Fruit fly (Drosophila melanogaster) whole organism, embryonic: ENCODE data around the gene CRAT.
A peak's percentile ranks its signal among the peaks of the same experiment; 100 is the strongest.

ENCODE experiments used
- ATbp ChIP-seq: fragments of 200-800 bp; sonication (Bioruptor generic); optimal IDR thresholded peaks from 2 replicates; lab custom pipeline; 2017; ENCODE audit warnings: missing biosample characterization, mild to moderate bottlenecking, missing genetic modification characterization, missing genetic modification reagents
- C15 ChIP-seq: fragments of 200-800 bp; sonication (Bioruptor generic); IDR thresholded peaks from 3 replicates; pipeline ENCODE4 v1.3.6; 2022; ENCODE audit warnings: missing biosample characterization, missing genetic modification characterization
- CG11247 ChIP-seq: fragments of 200-800 bp; sonication (Bioruptor generic); IDR thresholded peaks from 2 replicates; pipeline ENCODE4 v1.3.6; 2022; ENCODE audit warnings: missing biosample characterization, missing genetic modification characterization
- CG12744 ChIP-seq: fragments of 200-800 bp; sonication (Bioruptor generic); optimal IDR thresholded peaks from 2 replicates; lab custom pipeline; 2016; ENCODE audit warnings: missing biosample characterization, missing genetic modification characterization
- CG12769 ChIP-seq: fragments of 200-800 bp; sonication (Bioruptor generic); optimal IDR thresholded peaks from 2 replicates; lab custom pipeline; 2019; ENCODE audit warnings: missing biosample characterization, mild to moderate bottlenecking, missing genetic modification characterization, moderate library complexity
- CG13424 ChIP-seq: fragments of 200-800 bp; sonication (Bioruptor generic); optimal IDR thresholded peaks from 2 replicates; lab custom pipeline; 2019; ENCODE audit warnings: missing biosample characterization, mild to moderate bottlenecking, missing genetic modification characterization, moderate library complexity
- CG14441 ChIP-seq: fragments of 200-800 bp; sonication (Bioruptor generic); IDR thresholded peaks from 2 replicates; pipeline ENCODE4 v1.3.6; 2022; ENCODE audit warnings: missing biosample characterization, missing genetic modification characterization
- CG30403 ChIP-seq: fragments of 200-800 bp; sonication (Bioruptor generic); optimal IDR thresholded peaks from 3 replicates; lab custom pipeline; 2016; ENCODE audit warnings: missing biosample characterization, missing genetic modification characterization
- CG31441 ChIP-seq: fragments of 200-800 bp; sonication (Bioruptor generic); IDR thresholded peaks from 2 replicates; pipeline ENCODE4 v1.3.6; 2022; ENCODE audit warnings: missing biosample characterization, missing genetic modification characterization
- CG3838 ChIP-seq: fragments of 200-800 bp; sonication (Bioruptor generic); optimal IDR thresholded peaks from 3 replicates; lab custom pipeline; 2016; ENCODE audit warnings: missing biosample characterization, missing genetic modification characterization
- CG42726 ChIP-seq: fragments of 200-800 bp; sonication (Bioruptor generic); IDR thresholded peaks from 2 replicates; pipeline ENCODE4 v1.3.6; 2022; ENCODE audit warnings: missing biosample characterization, missing genetic modification characterization; ENCODE audit not compliant: partially characterized antibody
- CG6254 ChIP-seq: fragments of 200-800 bp; sonication (Bioruptor generic); optimal IDR thresholded peaks from 3 replicates; lab custom pipeline; 2017; ENCODE audit warnings: mild to moderate bottlenecking, missing biosample characterization, missing genetic modification reagents, missing genetic modification characterization
- CG6689 ChIP-seq: fragments of 200-800 bp; sonication (Bioruptor generic); IDR thresholded peaks from 2 replicates; pipeline ENCODE4 v1.3.6; 2022; ENCODE audit warnings: missing biosample characterization, missing genetic modification characterization
- CG7556 ChIP-seq: fragments of 200-800 bp; sonication (Bioruptor generic); optimal IDR thresholded peaks from 2 replicates; lab custom pipeline; 2017; ENCODE audit warnings: missing biosample characterization, mild to moderate bottlenecking, missing genetic modification characterization
- CG8944 ChIP-seq: fragments of 200-800 bp; sonication (Bioruptor generic); optimal IDR thresholded peaks from 3 replicates; lab custom pipeline; 2016; ENCODE audit warnings: missing biosample characterization, missing genetic modification characterization
- Gsc ChIP-seq: fragments of 200-800 bp; sonication (Bioruptor generic); IDR thresholded peaks from 2 replicates; pipeline ENCODE4 v1.3.6; 2022; ENCODE audit warnings: missing biosample characterization, missing genetic modification characterization
- HLH54F ChIP-seq: fragments of 200-800 bp; sonication (Bioruptor generic); optimal IDR thresholded peaks from 3 replicates; lab custom pipeline; 2016; ENCODE audit warnings: missing biosample characterization, missing genetic modification characterization
- Hey ChIP-seq: fragments of 200-800 bp; sonication (Bioruptor generic); optimal IDR thresholded peaks from 3 replicates; lab custom pipeline; 2018; ENCODE audit warnings: missing biosample characterization, mild to moderate bottlenecking, missing genetic modification characterization
- Med ChIP-seq: fragments of 200-800 bp; sonication (Bioruptor generic); peaks from one replicate; lab custom pipeline; 2016; ENCODE audit warnings: missing biosample characterization, missing genetic modification characterization, mild to moderate bottlenecking, inconsistent platforms, moderate library complexity
- NC2β ChIP-seq: fragments of 200-800 bp; sonication (Bioruptor generic); optimal IDR thresholded peaks from 2 replicates; lab custom pipeline; 2016; ENCODE audit warnings: missing biosample characterization, missing genetic modification characterization
- Sox102F ChIP-seq: fragments of 200-800 bp; sonication (Bioruptor generic); optimal IDR thresholded peaks from 2 replicates; lab custom pipeline; 2018; ENCODE audit warnings: missing biosample characterization, mild to moderate bottlenecking, missing genetic modification characterization, moderate library complexity
- al ChIP-seq: fragments of 200-800 bp; sonication (Bioruptor generic); IDR thresholded peaks from 2 replicates; pipeline ENCODE4 v1.3.6; 2022; ENCODE audit warnings: missing biosample characterization, missing genetic modification characterization
- ato ChIP-seq: fragments of 200-800 bp; sonication (Bioruptor generic); IDR thresholded peaks from 2 replicates; pipeline ENCODE4 v1.3.6; 2022; ENCODE audit warnings: missing biosample characterization, missing genetic modification characterization; ENCODE audit not compliant: partially characterized antibody
- cas ChIP-seq: fragments of 200-800 bp; sonication (Bioruptor generic); IDR thresholded peaks from 2 replicates; pipeline ENCODE4 v1.3.6; 2022; ENCODE audit warnings: missing biosample characterization, missing genetic modification characterization
- chm ChIP-seq: fragments of 200-800 bp; sonication (Bioruptor generic); IDR thresholded peaks from 2 replicates; pipeline ENCODE4 v1.3.6; 2022; ENCODE audit warnings: missing biosample characterization, missing genetic modification characterization
- disco-r ChIP-seq: fragments of 200-800 bp; sonication (Bioruptor generic); optimal IDR thresholded peaks from 2 replicates; lab custom pipeline; 2016; ENCODE audit warnings: missing biosample characterization, missing genetic modification characterization
- esg ChIP-seq: fragments of 200-800 bp; sonication (Bioruptor generic); conservative IDR thresholded peaks from 2 replicates; pipeline ENCODE4 v1.3.6; 2022; ENCODE audit warnings: missing biosample characterization, missing genetic modification characterization
- ewg ChIP-seq: fragments of 200-800 bp; sonication (Bioruptor generic); optimal IDR thresholded peaks from 3 replicates; lab custom pipeline; 2017; ENCODE audit warnings: mild to moderate bottlenecking, missing biosample characterization, missing genetic modification reagents, missing genetic modification characterization
- fd102C ChIP-seq: fragments of 200-800 bp; sonication (Bioruptor generic); optimal IDR thresholded peaks from 2 replicates; lab custom pipeline; 2018; ENCODE audit warnings: missing biosample characterization, mild to moderate bottlenecking, missing genetic modification characterization, moderate library complexity
- gce ChIP-seq: fragments of 200-800 bp; sonication (Bioruptor generic); IDR thresholded peaks from 3 replicates; pipeline ENCODE4 v1.3.6; 2022; ENCODE audit warnings: missing biosample characterization, missing genetic modification characterization
- gfzf ChIP-seq: fragments of 200-800 bp; sonication (Bioruptor generic); optimal IDR thresholded peaks from 2 replicates; lab custom pipeline; 2016; ENCODE audit warnings: missing biosample characterization, mild to moderate bottlenecking, missing genetic modification characterization, moderate library complexity
- gro ChIP-seq: fragments of 200-800 bp; sonication (Bioruptor generic); optimal IDR thresholded peaks from 2 replicates; lab custom pipeline; 2016; ENCODE audit warnings: missing biosample characterization, missing genetic modification characterization
- hkb ChIP-seq, 2 experiments: fragments of 200-800 bp in 1 of 2; fragments of >200 bp in 1 of 2; sonication (Bioruptor generic) in 1 of 2; IDR thresholded peaks in 1 of 2; optimal IDR thresholded peaks in 1 of 2; 2 replicates each; pipeline versions ENCODE4 v1.3.6 to Lab custom; 2017 to 2022; ENCODE audit warnings: missing biosample characterization in 1 of 2, missing genetic modification characterization in 1 of 2
- lab ChIP-seq: fragments of 200-800 bp; sonication (Bioruptor generic); optimal IDR thresholded peaks from 3 replicates; lab custom pipeline; 2017; ENCODE audit warnings: missing biosample characterization, missing genetic modification characterization, mild to moderate bottlenecking, moderate library complexity, missing genetic modification reagents
- mam ChIP-seq: fragments of 200-800 bp; sonication (Bioruptor generic); optimal IDR thresholded peaks from 3 replicates; lab custom pipeline; 2016; ENCODE audit warnings: missing biosample characterization, missing genetic modification characterization
- mirr ChIP-seq: fragments of 200-800 bp; sonication (Bioruptor generic); optimal IDR thresholded peaks from 3 replicates; lab custom pipeline; 2018; ENCODE audit warnings: missing biosample characterization, mild to moderate bottlenecking, missing genetic modification characterization
- nerfin-1 ChIP-seq: fragments of 200-800 bp; sonication (Bioruptor generic); optimal IDR thresholded peaks from 3 replicates; lab custom pipeline; 2019; ENCODE audit warnings: missing biosample characterization, mild to moderate bottlenecking, missing genetic modification characterization, moderate library complexity
- org-1 ChIP-seq: fragments of 200-800 bp; sonication (Bioruptor generic); optimal IDR thresholded peaks from 2 replicates; lab custom pipeline; 2017; ENCODE audit warnings: missing biosample characterization, missing genetic modification characterization
- peb ChIP-seq: fragments of 200-800 bp; sonication (Bioruptor generic); IDR thresholded peaks from 2 replicates; pipeline ENCODE4 v1.3.6; 2022; ENCODE audit warnings: missing biosample characterization, missing genetic modification characterization
- phol ChIP-seq: fragments of 200-800 bp; sonication (Bioruptor generic); optimal IDR thresholded peaks from 3 replicates; lab custom pipeline; 2018; ENCODE audit warnings: missing biosample characterization, mild to moderate bottlenecking, missing genetic modification characterization, moderate library complexity
- row ChIP-seq: fragments of 200-800 bp; sonication (Bioruptor generic); IDR thresholded peaks from 3 replicates; pipeline ENCODE4 v1.3.6; 2022; ENCODE audit warnings: missing biosample characterization, missing genetic modification characterization
- vfl ChIP-seq: fragments of 200-800 bp; sonication (Bioruptor generic); optimal IDR thresholded peaks from 2 replicates; lab custom pipeline; 2016; ENCODE audit warnings: missing biosample characterization, missing genetic modification characterization

Gene CRAT

DNA sequence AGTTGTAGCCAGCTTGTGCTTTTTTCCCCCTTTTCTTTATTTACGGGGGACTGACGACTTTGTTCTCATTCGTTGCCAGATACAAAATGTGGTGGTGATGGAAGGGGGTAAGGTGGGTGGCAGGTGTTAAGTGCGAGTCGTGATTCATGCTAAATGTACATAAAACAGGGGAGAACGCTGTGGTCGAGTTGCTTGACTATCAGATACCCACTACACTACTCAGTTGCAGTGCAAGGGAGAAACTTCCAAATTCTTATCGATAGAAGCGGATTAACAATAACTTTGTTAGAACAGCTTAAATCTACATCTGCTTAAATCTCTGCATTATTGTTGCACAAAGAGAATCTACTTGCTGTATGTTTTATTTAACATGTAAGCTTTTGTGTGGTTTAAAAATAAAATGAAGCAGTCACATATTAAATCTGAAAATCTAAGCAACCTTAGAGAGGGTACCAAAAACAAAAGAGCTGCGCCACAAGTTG, 21.8 kb upstream of the CRAT start (continued):
- no peak for TF ChIP-seq chm (GFP tag; lab: Robert Waterston, UW)
- TF ChIP-seq ato (GFP tag; lab: Robert Waterston, UW) = no peak
- TF ChIP-seq cas (GFP tag; lab: Robert Waterston, UW) = no peak
- TF ChIP-seq CG13424 (tag; lab: Kevin White, UChicago) = peak; percentile 40
- peak; percentile 35 for TF ChIP-seq Sox102F (GFP tag; lab: Kevin White, UChicago)
- TF ChIP-seq ATbp (GFP tag; lab: Kevin White, UChicago) = peak; percentile 35
- no peak for TF ChIP-seq CG6689 (GFP tag; lab: Robert Waterston, UW)
- peak; percentile 27 for TF ChIP-seq lab
- peak; percentile 2 for TF ChIP-seq phol (tag; lab: Kevin White, UChicago)
- peak; percentile 11 for TF ChIP-seq CG7556 (GFP tag; lab: Kevin White, UChicago)
- no peak for TF ChIP-seq vfl
- no peak for TF ChIP-seq CG11247 (GFP tag; lab: Robert Waterston, UW)
- peak; percentile 7 for TF ChIP-seq CG12769 (tag; lab: Kevin White, UChicago)
- TF ChIP-seq NC2β (GFP tag; lab: Kevin White, UChicago) = no peak
- TF ChIP-seq mam = peak; percentile 30
- peak; percentile 13 for TF ChIP-seq HLH54F (GFP tag; lab: Kevin White, UChicago)
- no peak for TF ChIP-seq nerfin-1 (tag; lab: Kevin White, UChicago)
- TF ChIP-seq gfzf = no peak
- no peak for TF ChIP-seq CG8944
- 0 out of 3 replicates have a peak, but pooled peaks have one; percentile 14 for TF ChIP-seq gce (GFP tag; lab: Robert Waterston, UW)
- no peak for TF ChIP-seq CG42726 (GFP tag; lab: Robert Waterston, UW)
- TF ChIP-seq esg (GFP tag; lab: Robert Waterston, UW) = 0 out of 2 replicates have a peak, but pooled peaks have one; percentile 23
- TF ChIP-seq Med = peak; percentile 6
- TF ChIP-seq fd102C = no peak
- no peak for TF ChIP-seq hkb (optimal IDR thresholded peaks at IDR 0.05; lab: Kevin White, UChicago)
- TF ChIP-seq hkb (GFP tag; IDR thresholded peaks at IDR 0.05; lab: Robert Waterston, UW) = no peak
- no peak for TF ChIP-seq disco-r (GFP tag; lab: Kevin White, UChicago)
- TF ChIP-seq mirr (GFP tag; lab: Kevin White, UChicago) = no peak
- no peak for TF ChIP-seq C15 (GFP tag; lab: Robert Waterston, UW)
- peak; percentile 27; the same call in 1 of the 2 replicates for TF ChIP-seq al (GFP tag; lab: Robert Waterston, UW)
- TF ChIP-seq peb (GFP tag; lab: Robert Waterston, UW) = no peak
- no peak for TF ChIP-seq gro (GFP tag; lab: Kevin White, UChicago)
- no peak for TF ChIP-seq CG6254 (GFP tag; lab: Kevin White, UChicago)
- TF ChIP-seq row (GFP tag; lab: Robert Waterston, UW) = peak; percentile 61
- TF ChIP-seq CG3838 (GFP tag; lab: Kevin White, UChicago) = no peak
- TF ChIP-seq Hey (tag; lab: Kevin White, UChicago) = no peak
- TF ChIP-seq org-1 (GFP tag; lab: Kevin White, UChicago) = no peak
- TF ChIP-seq CG14441 = no peak
- peak; percentile 18; the same call in 1 of the 2 replicates for TF ChIP-seq CG31441 (GFP tag; lab: Robert Waterston, UW)
- TF ChIP-seq Gsc = no peak
- TF ChIP-seq CG30403 (GFP tag; lab: Kevin White, UChicago) = peak; percentile 21
- TF ChIP-seq ewg (GFP tag; lab: Kevin White, UChicago) = no peak
- no peak for TF ChIP-seq CG12744 (GFP tag; lab: Kevin White, UChicago)
